Fruit fly (Drosophila melanogaster) S2 (cell line): ENCODE data around the gene CG6656.

Source experiments
- CG8478 ChIP-seq: fragments of >200 bp; optimal IDR thresholded peaks from 2 replicates; lab custom pipeline; 2018
- CTCF ChIP-seq, 2 experiments: fragments of >200 bp; optimal IDR thresholded peaks; 2 replicates each; lab custom pipeline; 2018

CG6656 gene

dm6 chr3R:21920495-21920894 is 45.4 kb downstream of the CG6656 start:
- TF ChIP-seq CTCF (optimal IDR thresholded peaks at IDR 0.05; lab: Kevin White, UChicago) (no peak), CG8478 (lab: Kevin White, UChicago) (no peak)

- TF ChIP-seq CG8478 (lab: Kevin White, UChicago) (no peak), CTCF (optimal IDR thresholded peaks at IDR 0.05; lab: Kevin White, UChicago) (no peak)
These were observed 46.5 kb downstream of the CG6656 start for dm6 chr3R:21921363-21922208.

- TF ChIP-seq CG8478 (lab: Kevin White, UChicago) (no peak), CTCF (optimal IDR thresholded peaks at IDR 0.05; lab: Kevin White, UChicago) (no peak)
These were observed 47.2 kb downstream of the CG6656 start for dm6 chr3R:21922244-21922643.

- TF ChIP-seq CTCF (optimal IDR thresholded peaks at IDR 0.05; lab: Kevin White, UChicago) (no peak), CG8478 (lab: Kevin White, UChicago) (no peak)
These were observed 47.7 kb downstream of the CG6656 start for dm6 chr3R:21922674-21923323.

- TF ChIP-seq CG8478 (lab: Kevin White, UChicago) (no peak), CTCF (optimal IDR thresholded peaks at IDR 0.05; lab: Kevin White, UChicago) (no peak)
These were observed 48.6 kb downstream of the CG6656 start for dm6 chr3R:21923742-21924141.
